Fruit fly (Drosophila melanogaster): Measurements from ENCODE around the gene Aduk.

DNA sequence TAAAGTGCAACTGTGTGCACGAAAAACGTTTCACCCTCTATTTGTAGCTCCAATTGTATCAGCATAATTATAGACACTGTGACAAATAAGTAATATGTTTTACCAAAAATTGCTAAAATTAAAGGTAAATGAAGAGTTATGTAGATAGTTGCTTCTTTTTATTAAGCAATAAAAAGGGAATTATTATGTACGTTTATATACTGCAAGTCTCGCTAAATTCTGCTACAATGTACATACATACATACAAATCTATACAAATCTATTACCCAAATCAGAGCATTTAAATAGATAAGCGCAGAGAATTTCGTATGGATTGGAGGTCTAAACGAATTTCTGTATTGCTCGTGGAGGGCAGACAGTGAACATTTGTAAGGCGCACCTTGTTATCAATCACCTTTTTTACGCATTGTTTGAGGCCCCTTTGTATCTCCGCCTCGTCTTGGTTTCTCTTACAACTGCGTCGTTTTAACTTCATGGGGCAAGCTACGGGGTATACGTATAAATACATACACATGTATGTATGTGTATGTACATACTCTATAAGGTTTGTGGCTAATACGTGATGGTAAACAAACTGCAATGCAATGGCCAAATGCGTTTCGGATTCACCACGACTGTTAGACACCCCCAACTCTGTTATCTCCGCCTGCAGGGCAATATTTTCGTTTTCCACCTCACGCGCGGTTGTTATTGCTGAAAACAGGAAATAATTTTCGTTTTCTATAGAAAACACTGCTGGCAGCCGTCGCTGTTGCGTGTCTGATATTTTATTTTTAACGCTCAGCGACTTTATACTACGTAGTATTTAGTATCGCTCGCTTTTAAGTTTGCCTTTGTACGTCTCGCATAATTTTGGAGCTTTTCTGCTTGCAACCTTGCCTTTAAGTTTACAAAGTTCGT, 4.9 kb upstream of the Aduk start:
- no peak for TF ChIP-seq Hr78 (GFP tag; optimal IDR thresholded peaks at IDR 0.05)
- TF ChIP-seq Sp1 (GFP tag; optimal IDR thresholded peaks at IDR 0.05) = peak; percentile 32
- TF ChIP-seq dsf (GFP tag; optimal IDR thresholded peaks at IDR 0.05; ENCODE audit: borderline replicate concordance) = no peak
- no peak for TF ChIP-seq Myc (optimal IDR thresholded peaks at IDR 0.05)
- no peak for TF ChIP-seq lola (GFP tag; optimal IDR thresholded peaks at IDR 0.05)
- peak in 1 of 2 experiments; percentile 36 for TF ChIP-seq dl (GFP tag; optimal IDR thresholded peaks at IDR 0.05; ENCODE audit: insufficient read depth in 1 of 2, partially characterized antibody in 2 of 2)
- no peak for TF ChIP-seq Rel (GFP tag; optimal IDR thresholded peaks at IDR 0.05)
- TF ChIP-seq Rel (tag; optimal IDR thresholded peaks at IDR 0.05) = no peak
- TF ChIP-seq Abd-B (GFP tag; optimal IDR thresholded peaks at IDR 0.05) = no peak
- no peak for TF ChIP-seq brk (GFP tag; optimal IDR thresholded peaks at IDR 0.05)
- TF ChIP-seq br (GFP tag; optimal IDR thresholded peaks at IDR 0.05) = peak; percentile 20
- TF ChIP-seq pan (optimal IDR thresholded peaks at IDR 0.05) = no peak
- peak; percentile 63 for TF ChIP-seq woc (GFP tag; optimal IDR thresholded peaks at IDR 0.05)

Measured in whole organism, wandering third instar larva.